Worm (Caenorhabditis elegans): Measurements from ENCODE around the gene hmg-11.

The hmg-11 gene

DNA sequence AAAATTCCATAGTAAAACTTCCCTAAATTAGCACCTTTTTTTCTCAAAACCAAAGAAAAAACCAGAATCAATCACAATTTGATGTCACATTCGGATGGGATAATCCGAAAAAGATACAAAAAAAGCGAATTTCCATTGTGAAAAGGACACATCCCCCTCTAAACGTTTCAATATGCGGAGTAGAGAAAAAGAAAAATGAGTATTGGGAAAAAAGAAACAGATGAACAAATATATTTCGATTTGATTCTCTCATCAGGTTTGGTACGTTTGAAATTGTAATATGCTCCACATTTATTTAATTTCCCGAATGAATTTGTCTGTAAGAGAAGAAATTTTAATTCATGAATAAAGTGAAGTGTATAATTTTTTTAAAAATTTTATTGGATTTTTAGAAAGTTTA, 14.6 kb upstream of the hmg-11 start:
- TF ChIP-seq ceh-40 (GFP tag; IDR thresholded peaks at IDR 0.05) (no peak), ccch-3 (GFP tag; optimal IDR thresholded peaks at IDR 0.05) (no peak), B0019.2 (GFP tag; conservative IDR thresholded peaks at IDR 0.05) (no peak), F39B2.1 (GFP tag; IDR thresholded peaks at IDR 0.05) (no peak), hlh-26 (GFP tag; conservative IDR thresholded peaks at IDR 0.05) (no peak), ZK185.1 (tag; optimal IDR thresholded peaks at IDR 0.05; ENCODE audit: poor library complexity, severe bottlenecking) (no peak), unc-62 (GFP tag; optimal IDR thresholded peaks at IDR 0.05) (no peak), sptf-2 (GFP tag; optimal IDR thresholded peaks at IDR 0.05) (no peak), K11D2.4 (GFP tag; IDR thresholded peaks at IDR 0.05) (no peak), ets-4 (GFP tag; optimal IDR thresholded peaks at IDR 0.05) (no peak)

DNA sequence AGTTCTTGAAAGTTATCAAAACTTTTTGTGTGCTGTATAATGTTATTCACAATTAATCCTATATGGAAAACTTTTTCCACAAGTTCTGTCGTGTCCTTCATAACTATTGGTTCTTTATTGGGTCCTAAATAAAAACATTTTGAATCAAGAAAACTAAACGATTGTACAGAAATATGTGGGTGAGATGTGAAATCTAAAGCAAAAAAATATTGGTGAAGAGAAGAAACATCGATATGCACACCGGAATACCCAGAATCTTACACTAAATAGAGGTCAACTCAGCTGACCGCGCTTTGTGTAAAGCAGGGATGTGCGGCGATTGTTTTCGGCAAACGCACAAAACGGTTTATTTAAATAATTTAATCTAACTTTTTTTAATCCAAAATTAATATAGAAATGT, 11.6 kb upstream of the hmg-11 start, which contains the start of gene T05A7.13:
TSS of gene T05A7.13 (minus strand) at position 101 of the 400 bp plus-strand sequence.
- TF ChIP-seq ets-4 (GFP tag; optimal IDR thresholded peaks at IDR 0.05) (no peak), cebp-2 (GFP tag; IDR thresholded peaks at IDR 0.05) (no peak)

ce11 chrII:4663186-4663585, 9.7 kb upstream of the hmg-11 start, which contains the start of gene T05A7.12:
Gene T05A7.12, minus strand, starts transcription at chrII:4663286.
- TF ChIP-seq tbp1 (GFP tag; optimal IDR thresholded peaks at IDR 0.05), result no peak
- no peak for TF ChIP-seq nhr-27 (tag; optimal IDR thresholded peaks at IDR 0.05)
- TF ChIP-seq tbx-9 (tag; optimal IDR thresholded peaks at IDR 0.05; ENCODE audit: borderline replicate concordance), result no peak
- TF ChIP-seq lin-40 (tag; optimal IDR thresholded peaks at IDR 0.05), result no peak

DNA sequence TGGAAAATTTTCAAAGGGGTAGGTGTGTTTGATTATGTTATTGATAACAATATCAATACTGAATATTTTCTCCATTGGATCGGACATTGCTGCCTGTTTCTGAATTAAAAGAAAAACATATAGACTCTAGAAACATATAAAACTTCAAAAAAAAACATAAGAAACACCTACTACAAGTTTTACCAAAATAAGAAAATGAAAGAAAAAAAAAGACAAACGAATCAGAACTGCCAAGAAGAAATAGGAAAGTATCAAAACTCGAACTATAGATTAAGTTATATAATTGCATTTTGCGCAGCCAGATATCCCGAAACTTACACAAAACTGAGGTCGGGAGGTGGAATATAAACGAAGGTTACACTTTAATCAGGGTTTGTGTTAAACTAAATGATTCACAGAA, 7.5 kb upstream of the hmg-11 start, which contains the start of gene T05A7.11:
TSS of gene T05A7.11 (minus strand) at position 101 of the 400 bp plus-strand sequence.
- no peak for TF ChIP-seq F37B4.10 (GFP tag; IDR thresholded peaks at IDR 0.05)
- no peak for TF ChIP-seq F49E8.2 (tag; optimal IDR thresholded peaks at IDR 0.05; ENCODE audit: insufficient read depth)
- no peak for TF ChIP-seq akir-1 (GFP tag; optimal IDR thresholded peaks at IDR 0.05)
- no peak for TF ChIP-seq B0035.1 (tag; optimal IDR thresholded peaks at IDR 0.05)
- no peak for TF ChIP-seq unc-130 (GFP tag; optimal IDR thresholded peaks at IDR 0.05)
- no peak for TF ChIP-seq dpff-1 (tag; optimal IDR thresholded peaks at IDR 0.05)
- no peak for TF ChIP-seq zfh-2 (GFP tag; conservative IDR thresholded peaks at IDR 0.05)
- no peak for TF ChIP-seq hlh-26 (GFP tag; conservative IDR thresholded peaks at IDR 0.05)
- no peak for TF ChIP-seq nhr-90 (tag; optimal IDR thresholded peaks at IDR 0.05)
- TF ChIP-seq madf-3 (GFP tag; IDR thresholded peaks at IDR 0.05), result no peak
- TF ChIP-seq ccch-3 (GFP tag; optimal IDR thresholded peaks at IDR 0.05), result no peak

- TF ChIP-seq C17E4.6 (GFP tag; IDR thresholded peaks at IDR 0.05), result no peak
- TF ChIP-seq lsl-1 (GFP tag; optimal IDR thresholded peaks at IDR 0.05), result no peak
- no peak for TF ChIP-seq sptf-2 (GFP tag; optimal IDR thresholded peaks at IDR 0.05)
- TF ChIP-seq cebp-1 (GFP tag; IDR thresholded peaks at IDR 0.05), result no peak
- no peak for TF ChIP-seq cebp-1 (tag; optimal IDR thresholded peaks at IDR 0.05)
- TF ChIP-seq F55B11.4 (tag; optimal IDR thresholded peaks at IDR 0.05; ENCODE audit: borderline replicate concordance, insufficient read depth), result no peak
- no peak for TF ChIP-seq ceh-100 (GFP tag; IDR thresholded peaks at IDR 0.05)
- TF ChIP-seq F39B2.1 (GFP tag; IDR thresholded peaks at IDR 0.05), result no peak
- no peak for TF ChIP-seq tlf-1 (GFP tag; optimal IDR thresholded peaks at IDR 0.05)
- TF ChIP-seq F22D6.2 (tag; optimal IDR thresholded peaks at IDR 0.05), result no peak
- TF ChIP-seq B0336.3 (GFP tag; IDR thresholded peaks at IDR 0.05), result no peak
- no peak for TF ChIP-seq T07F8.4 (tag; optimal IDR thresholded peaks at IDR 0.05)
- TF ChIP-seq ceh-79 (tag; optimal IDR thresholded peaks at IDR 0.05), result no peak
- TF ChIP-seq rpc-1 (optimal IDR thresholded peaks at IDR 0.05), result no peak
- no peak for TF ChIP-seq rpc-1 (tag; optimal IDR thresholded peaks at IDR 0.05)
- TF ChIP-seq sea-2 (GFP tag; IDR thresholded peaks at IDR 0.05), result no peak
- TF ChIP-seq ceh-91 (GFP tag; IDR thresholded peaks at IDR 0.05), result no peak
- no peak for TF ChIP-seq ceh-58 (GFP tag; IDR thresholded peaks at IDR 0.05)
- TF ChIP-seq nhr-179 (tag; optimal IDR thresholded peaks at IDR 0.05), result no peak
- no peak for TF ChIP-seq dox-1 (GFP tag; IDR thresholded peaks at IDR 0.05)
- no peak for TF ChIP-seq ceh-40 (GFP tag; IDR thresholded peaks at IDR 0.05)
Observed at ce11 chrII:4667572-4667971, 5.3 kb upstream of the hmg-11 start, which contains the start of gene fut-5. Gene fut-5, minus strand, starts transcription at chrII:4667672.

All from whole organism, young adult.